Worm (Caenorhabditis elegans): Measurements from ENCODE around the gene ugt-36.

- TF ChIP-seq W03F9.2 (tag; optimal IDR thresholded peaks at IDR 0.05) = no peak
- no peak for TF ChIP-seq him-1 (tag; optimal IDR thresholded peaks at IDR 0.05)
Measured at ce11 chrV:7157089-7157488, 9.7 kb upstream of the ugt-36 start, which contains the start of gene ugt-39.

Data from whole organism, L4/young adult.